Fruit fly (Drosophila melanogaster) whole organism, embryonic: Measurements from ENCODE around the gene Stat92E.

ENCODE experiments used
- Aef1 ChIP-seq: fragments of 200-800 bp; sonication (Bioruptor generic); IDR thresholded peaks from 3 replicates; pipeline ENCODE4 v1.3.6; 2022; ENCODE audit warnings: missing biosample characterization, missing genetic modification characterization
- CG10209 ChIP-seq: fragments of 200-800 bp; sonication (Bioruptor generic); optimal IDR thresholded peaks from 3 replicates; lab custom pipeline; 2017; ENCODE audit warnings: missing biosample characterization, mild to moderate bottlenecking, missing genetic modification characterization, missing genetic modification reagents
- CG10431 ChIP-seq: fragments of 200-800 bp; sonication (Bioruptor generic); optimal IDR thresholded peaks from 3 replicates; lab custom pipeline; 2018; ENCODE audit warnings: missing biosample characterization, mild to moderate bottlenecking, missing genetic modification characterization
- CG11398 ChIP-seq: fragments of 200-800 bp; sonication (Bioruptor generic); optimal IDR thresholded peaks from 2 replicates; lab custom pipeline; 2016; ENCODE audit warnings: missing biosample characterization, missing genetic modification characterization
- CG1233 ChIP-seq: fragments of 200-800 bp; sonication (Bioruptor generic); optimal IDR thresholded peaks from 4 replicates; lab custom pipeline; 2018; ENCODE audit warnings: missing biosample characterization, mild to moderate bottlenecking, missing genetic modification characterization
- CG1832 ChIP-seq: fragments of 200-800 bp; sonication (Bioruptor generic); optimal IDR thresholded peaks from 2 replicates; lab custom pipeline; 2017; ENCODE audit warnings: missing biosample characterization, mild to moderate bottlenecking, missing genetic modification characterization, inconsistent platforms
- CG2202 ChIP-seq: fragments of 200-800 bp; sonication (Bioruptor generic); optimal IDR thresholded peaks from 2 replicates; lab custom pipeline; 2018; ENCODE audit warnings: missing biosample characterization, mild to moderate bottlenecking, missing genetic modification characterization
- CG2875 ChIP-seq: fragments of 200-800 bp; sonication (Bioruptor generic); optimal IDR thresholded peaks from 2 replicates; lab custom pipeline; 2017; ENCODE audit warnings: missing biosample characterization, mild to moderate bottlenecking, missing genetic modification characterization, missing genetic modification reagents
- CG30403 ChIP-seq: fragments of 200-800 bp; sonication (Bioruptor generic); optimal IDR thresholded peaks from 3 replicates; lab custom pipeline; 2016; ENCODE audit warnings: missing biosample characterization, missing genetic modification characterization
- CG4820 ChIP-seq: fragments of 200-800 bp; sonication (Bioruptor generic); optimal IDR thresholded peaks from 3 replicates; lab custom pipeline; 2016; ENCODE audit warnings: missing biosample characterization, missing genetic modification characterization
- CG4854 ChIP-seq: fragments of 200-800 bp; sonication (Bioruptor generic); optimal IDR thresholded peaks from 2 replicates; lab custom pipeline; 2016; ENCODE audit warnings: missing biosample characterization, missing genetic modification characterization, inconsistent platforms
- CG6683 ChIP-seq: fragments of 200-800 bp; sonication (Bioruptor generic); optimal IDR thresholded peaks from 2 replicates; lab custom pipeline; 2017; ENCODE audit warnings: missing biosample characterization, mild to moderate bottlenecking, missing genetic modification characterization, missing genetic modification reagents
- CG7357 ChIP-seq: fragments of 200-800 bp; sonication (Bioruptor generic); IDR thresholded peaks from 3 replicates; pipeline ENCODE4 v1.3.6; 2022; ENCODE audit warnings: missing biosample characterization, missing genetic modification characterization
- CG7963 ChIP-seq: fragments of 200-800 bp; sonication (Bioruptor generic); IDR thresholded peaks from 3 replicates; pipeline ENCODE4 v1.3.6; 2022; ENCODE audit warnings: missing biosample characterization, missing genetic modification characterization; ENCODE audit not compliant: partially characterized antibody
- CG9727 ChIP-seq: fragments of 200-800 bp; sonication (Bioruptor generic); optimal IDR thresholded peaks from 3 replicates; lab custom pipeline; 2017; ENCODE audit warnings: missing biosample characterization, mild to moderate bottlenecking, missing genetic modification characterization
- Deaf1 ChIP-seq: fragments of 200-800 bp; optimal IDR thresholded peaks from 3 replicates; lab custom pipeline; 2019; ENCODE audit warnings: missing biosample characterization, mild to moderate bottlenecking, missing genetic modification characterization, moderate library complexity
- Ets65A ChIP-seq: fragments of 200-800 bp; sonication (Bioruptor generic); peaks from one replicate; lab custom pipeline; 2016; ENCODE audit warnings: missing biosample characterization, missing genetic modification characterization
- Gsc ChIP-seq: fragments of 200-800 bp; sonication (Bioruptor generic); IDR thresholded peaks from 2 replicates; pipeline ENCODE4 v1.3.6; 2022; ENCODE audit warnings: missing biosample characterization, missing genetic modification characterization
- HmgD ChIP-seq: fragments of 200-800 bp; sonication (Bioruptor generic); optimal IDR thresholded peaks from 3 replicates; lab custom pipeline; 2016; ENCODE audit warnings: missing biosample characterization, missing genetic modification characterization
- MBD-R2 ChIP-seq: fragments of 200-800 bp; sonication (Bioruptor generic); IDR thresholded peaks from 2 replicates; pipeline ENCODE4 v1.3.6; 2022; ENCODE audit warnings: missing biosample characterization, missing genetic modification characterization
- Optix ChIP-seq: fragments of 200-800 bp; sonication (Bioruptor generic); IDR thresholded peaks from 3 replicates; pipeline ENCODE4 v1.3.6; 2022; ENCODE audit warnings: missing biosample characterization, missing genetic modification characterization
- Poxn ChIP-seq: fragments of 200-800 bp; sonication (Bioruptor generic); IDR thresholded peaks from 2 replicates; pipeline ENCODE4 v1.3.6; 2022; ENCODE audit warnings: missing biosample characterization, missing genetic modification characterization
- Ptx1 ChIP-seq: fragments of 200-800 bp; sonication (Bioruptor generic); IDR thresholded peaks from 2 replicates; pipeline ENCODE4 v1.3.6; 2022; ENCODE audit warnings: missing biosample characterization, missing genetic modification characterization
- Ravus ChIP-seq: fragments of 200-800 bp; sonication (Bioruptor generic); IDR thresholded peaks from 2 replicates; pipeline ENCODE4 v1.3.6; 2022; ENCODE audit warnings: missing biosample characterization, missing genetic modification characterization
- YL-1 ChIP-seq: fragments of 200-800 bp; sonication (Bioruptor generic); optimal IDR thresholded peaks from 3 replicates; lab custom pipeline; 2017; ENCODE audit warnings: missing biosample characterization, mild to moderate bottlenecking, missing genetic modification characterization
- aop ChIP-seq: fragments of 200-800 bp; sonication (Bioruptor generic); IDR thresholded peaks from 2 replicates; pipeline ENCODE4 v1.3.6; 2022; ENCODE audit warnings: missing biosample characterization, missing genetic modification characterization
- ato ChIP-seq: fragments of 200-800 bp; sonication (Bioruptor generic); IDR thresholded peaks from 2 replicates; pipeline ENCODE4 v1.3.6; 2022; ENCODE audit warnings: missing biosample characterization, missing genetic modification characterization; ENCODE audit not compliant: partially characterized antibody
- crp ChIP-seq, 2 experiments: fragments of 200-800 bp; sonication (Bioruptor generic); optimal IDR thresholded peaks; 2 replicates in 1 of 2; 3 replicates in 1 of 2; lab custom pipeline; 2017; ENCODE audit warnings: missing biosample characterization in 2 of 2, missing genetic modification characterization in 2 of 2, mild to moderate bottlenecking in 1 of 2, moderate library complexity in 1 of 2
- cwo ChIP-seq: fragments of 200-800 bp; sonication (Bioruptor generic); optimal IDR thresholded peaks from 3 replicates; lab custom pipeline; 2017; ENCODE audit warnings: missing biosample characterization, missing genetic modification characterization, mild to moderate bottlenecking, moderate library complexity, missing genetic modification reagents
- dysf ChIP-seq: fragments of 200-800 bp; sonication (Bioruptor generic); IDR thresholded peaks from 3 replicates; pipeline ENCODE4 v1.3.6; 2022; ENCODE audit warnings: missing biosample characterization, missing genetic modification characterization
- en ChIP-seq: fragments of 200-800 bp; sonication (Bioruptor generic); optimal IDR thresholded peaks from 2 replicates; lab custom pipeline; 2016; ENCODE audit warnings: missing biosample characterization, missing genetic modification characterization
- eve ChIP-seq, 2 experiments: fragments of >200 bp; optimal IDR thresholded peaks; 2 replicates each; lab custom pipeline; 2017; ENCODE audit warnings: missing biosample characterization in 2 of 2, missing genetic modification characterization in 2 of 2
- fru ChIP-seq: fragments of >200 bp; optimal IDR thresholded peaks from 2 replicates; lab custom pipeline; 2017
- gfzf ChIP-seq: fragments of 200-800 bp; sonication (Bioruptor generic); optimal IDR thresholded peaks from 2 replicates; lab custom pipeline; 2016; ENCODE audit warnings: missing biosample characterization, mild to moderate bottlenecking, missing genetic modification characterization, moderate library complexity
- grau ChIP-seq: fragments of 200-800 bp; optimal IDR thresholded peaks from 3 replicates; lab custom pipeline; 2019; ENCODE audit warnings: missing biosample characterization, mild to moderate bottlenecking, missing genetic modification characterization, moderate library complexity
- hbn ChIP-seq: fragments of 200-800 bp; sonication (Bioruptor generic); IDR thresholded peaks from 2 replicates; pipeline ENCODE4 v1.3.6; 2022; ENCODE audit warnings: missing biosample characterization, missing genetic modification characterization; ENCODE audit not compliant: partially characterized antibody
- hkb ChIP-seq, 2 experiments: fragments of 200-800 bp in 1 of 2; fragments of >200 bp in 1 of 2; sonication (Bioruptor generic) in 1 of 2; IDR thresholded peaks in 1 of 2; optimal IDR thresholded peaks in 1 of 2; 2 replicates each; pipeline versions ENCODE4 v1.3.6 to Lab custom; 2017 to 2022; ENCODE audit warnings: missing biosample characterization in 1 of 2, missing genetic modification characterization in 1 of 2
- insv ChIP-seq, 2 experiments: fragments of 200-800 bp; sonication (Bioruptor generic); optimal IDR thresholded peaks; 3 replicates each; lab custom pipeline; 2016 to 2018; ENCODE audit warnings: missing biosample characterization in 2 of 2, missing genetic modification characterization in 2 of 2
- jigr1 ChIP-seq: fragments of 200-800 bp; sonication (Bioruptor generic); IDR thresholded peaks from 3 replicates; pipeline ENCODE4 v1.3.6; 2022; ENCODE audit warnings: missing biosample characterization, missing genetic modification characterization
- jumu ChIP-seq: fragments of 200-800 bp; sonication (Bioruptor generic); optimal IDR thresholded peaks from 3 replicates; lab custom pipeline; 2016; ENCODE audit warnings: missing biosample characterization, missing genetic modification characterization
- maf-S ChIP-seq: fragments of 200-800 bp; sonication (Bioruptor generic); optimal IDR thresholded peaks from 2 replicates; lab custom pipeline; 2016; ENCODE audit warnings: missing biosample characterization, missing genetic modification characterization
- phol ChIP-seq: fragments of 200-800 bp; sonication (Bioruptor generic); optimal IDR thresholded peaks from 3 replicates; lab custom pipeline; 2018; ENCODE audit warnings: missing biosample characterization, mild to moderate bottlenecking, missing genetic modification characterization, moderate library complexity
- pnt ChIP-seq: fragments of 200-800 bp; sonication (Bioruptor generic); optimal IDR thresholded peaks from 3 replicates; lab custom pipeline; 2016; ENCODE audit warnings: missing biosample characterization, missing genetic modification characterization
- repo ChIP-seq: fragments of 200-800 bp; sonication (Bioruptor generic); optimal IDR thresholded peaks from 2 replicates; lab custom pipeline; 2016; ENCODE audit warnings: missing biosample characterization, missing genetic modification characterization
- row ChIP-seq: fragments of 200-800 bp; sonication (Bioruptor generic); IDR thresholded peaks from 3 replicates; pipeline ENCODE4 v1.3.6; 2022; ENCODE audit warnings: missing biosample characterization, missing genetic modification characterization
- sc ChIP-seq, 3 experiments: fragments of >200 bp in 2 of 3; fragments of 200-800 bp in 1 of 3; sonication (Bioruptor generic) in 1 of 3; optimal IDR thresholded peaks; 2 replicates in 2 of 3; 3 replicates in 1 of 3; lab custom pipeline; 2017; ENCODE audit warnings: mild to moderate bottlenecking in 1 of 3, missing biosample characterization in 1 of 3, missing genetic modification characterization in 1 of 3, missing genetic modification reagents in 1 of 3
- tgo ChIP-seq: fragments of 200-800 bp; sonication (Bioruptor generic); IDR thresholded peaks from 3 replicates; pipeline ENCODE4 v1.3.6; 2022; ENCODE audit warnings: missing biosample characterization, missing genetic modification characterization
- tll ChIP-seq, 2 experiments: fragments of 200-800 bp in 1 of 2; fragments of >200 bp in 1 of 2; sonication (Bioruptor generic) in 1 of 2; optimal IDR thresholded peaks; 2 replicates each; lab custom pipeline; 2017 to 2019; ENCODE audit warnings: missing biosample characterization in 2 of 2, missing genetic modification characterization in 2 of 2, mild to moderate bottlenecking in 1 of 2, moderate library complexity in 1 of 2
- tna ChIP-seq: fragments of 200-800 bp; sonication (Bioruptor generic); IDR thresholded peaks from 2 replicates; pipeline ENCODE4 v1.3.6; 2022; ENCODE audit warnings: missing biosample characterization, missing genetic modification characterization; ENCODE audit not compliant: partially characterized antibody
- vvl ChIP-seq: fragments of 200-800 bp; sonication (Bioruptor generic); IDR thresholded peaks from 2 replicates; pipeline ENCODE4 v1.3.6; 2022; ENCODE audit warnings: missing biosample characterization, missing genetic modification characterization

Stat92E gene

DNA sequence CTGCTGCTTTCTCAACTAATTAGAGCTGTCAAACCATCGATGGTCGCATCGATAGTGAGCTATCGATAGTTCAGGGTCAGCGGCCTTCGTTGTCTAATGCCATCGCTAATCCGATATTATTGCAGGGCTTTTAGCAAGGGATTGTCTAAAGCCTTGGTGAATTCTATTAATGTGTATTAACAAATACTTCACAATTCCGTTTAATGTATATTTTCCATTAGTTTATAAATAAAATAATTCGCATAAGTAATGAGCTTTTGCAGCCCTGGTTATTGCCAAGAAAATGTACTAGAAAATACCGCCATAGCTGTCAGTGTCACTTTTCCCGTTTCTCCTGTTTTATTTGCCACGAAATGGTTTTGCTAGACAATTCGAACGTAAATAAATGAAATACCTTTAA, 27.7 kb upstream of the Stat92E start, which contains the start of the genes EloB and Srp14 (continued):
- peak in 1 of 2 experiments; percentile 27 for TF ChIP-seq crp (GFP tag; optimal IDR thresholded peaks at IDR 0.05; lab: Kevin White, UChicago)
- no peak for TF ChIP-seq Gsc (GFP tag; lab: Robert Waterston, UW)
- TF ChIP-seq Ets65A (GFP tag; lab: Kevin White, UChicago), result peak; percentile 97
- peak; percentile 91 for TF ChIP-seq row
- peak; percentile 74 for TF ChIP-seq CG1233 (GFP tag; lab: Kevin White, UChicago)
- TF ChIP-seq Poxn (GFP tag; lab: Robert Waterston, UW), result no peak
- no peak for TF ChIP-seq CG10431
- peak; percentile 84 for TF ChIP-seq grau (tag; lab: Kevin White, UChicago)
- TF ChIP-seq CG11398, result peak; percentile 70
- peak; percentile 69 for TF ChIP-seq CG10209 (GFP tag; lab: Kevin White, UChicago)
- TF ChIP-seq insv (GFP tag; optimal IDR thresholded peaks at IDR 0.05; lab: Kevin White, UChicago), result peak in 1 of 2 experiments; percentile 52
- TF ChIP-seq eve (GFP tag; optimal IDR thresholded peaks at IDR 0.05; lab: Kevin White, UChicago), result no peak
- peak; percentile 87 for TF ChIP-seq ato (GFP tag; lab: Robert Waterston, UW)
- peak; percentile 42 for TF ChIP-seq CG2875 (GFP tag; lab: Kevin White, UChicago)
- TF ChIP-seq CG7357 (GFP tag; lab: Robert Waterston, UW), result peak; percentile 71; the same call in 1 of the 3 replicates
- TF ChIP-seq sc (optimal IDR thresholded peaks at IDR 0.05; lab: Kevin White, UChicago), result no peak
- no peak for TF ChIP-seq sc (GFP tag; optimal IDR thresholded peaks at IDR 0.05; lab: Kevin White, UChicago)
- TF ChIP-seq Ravus (GFP tag; lab: Robert Waterston, UW), result no peak
- TF ChIP-seq Deaf1 (tag; lab: Kevin White, UChicago), result no peak
- peak; percentile 80 for TF ChIP-seq Ptx1 (GFP tag; lab: Robert Waterston, UW)
- TF ChIP-seq hkb (optimal IDR thresholded peaks at IDR 0.05; lab: Kevin White, UChicago), result peak; percentile 43
- peak; percentile 78 for TF ChIP-seq hkb (GFP tag; IDR thresholded peaks at IDR 0.05; lab: Robert Waterston, UW)
- TF ChIP-seq Optix (GFP tag; lab: Robert Waterston, UW), result no peak
- TF ChIP-seq fru (lab: Kevin White, UChicago), result no peak
- TF ChIP-seq CG1832, result no peak
- peak; percentile 66 for TF ChIP-seq tgo (GFP tag; lab: Robert Waterston, UW)
- TF ChIP-seq CG7963 (GFP tag; lab: Robert Waterston, UW), result peak; percentile 95
- peak; percentile 67 for TF ChIP-seq CG2202 (tag; lab: Kevin White, UChicago)
- peak; percentile 31 for TF ChIP-seq en
- peak; percentile 69 for TF ChIP-seq CG4820 (GFP tag; lab: Kevin White, UChicago)
- TF ChIP-seq CG6683 (GFP tag; lab: Kevin White, UChicago), result peak; percentile 45
- peak; percentile 72; the same call in 2 of the 3 replicates for TF ChIP-seq dysf (GFP tag; lab: Robert Waterston, UW)
- peak; percentile 49 for TF ChIP-seq HmgD (GFP tag; lab: Kevin White, UChicago)
- TF ChIP-seq YL-1 (GFP tag; lab: Kevin White, UChicago), result peak; percentile 95
- TF ChIP-seq MBD-R2 (GFP tag; lab: Robert Waterston, UW), result peak; percentile 90
- TF ChIP-seq CG30403 (GFP tag; lab: Kevin White, UChicago), result peak; percentile 90
- peak; percentile 52 for TF ChIP-seq cwo (GFP tag; lab: Kevin White, UChicago)
- TF ChIP-seq CG4854 (GFP tag; lab: Kevin White, UChicago), result peak; percentile 67
- no peak for TF ChIP-seq jigr1 (GFP tag; lab: Robert Waterston, UW)
- TF ChIP-seq phol (tag; lab: Kevin White, UChicago), result peak; percentile 88
- TF ChIP-seq pnt, result peak; percentile 57
- TF ChIP-seq aop (GFP tag; lab: Robert Waterston, UW), result no peak
- peak; percentile 78 for TF ChIP-seq gfzf (GFP tag; lab: Kevin White, UChicago)
- TF ChIP-seq jumu, result peak; percentile 66
- TF ChIP-seq hbn (GFP tag; lab: Robert Waterston, UW), result peak; percentile 97
- TF ChIP-seq repo (GFP tag; lab: Kevin White, UChicago), result peak; percentile 63
- peak in 1 of 2 experiments; percentile 28 for TF ChIP-seq tll (GFP tag; optimal IDR thresholded peaks at IDR 0.05; lab: Kevin White, UChicago)
- peak; percentile 66 for TF ChIP-seq Aef1 (GFP tag; lab: Robert Waterston, UW)
- TF ChIP-seq vvl (GFP tag; lab: Robert Waterston, UW), result peak; percentile 96
- peak; percentile 90 for TF ChIP-seq tna
- peak; percentile 58 for TF ChIP-seq maf-S (GFP tag; lab: Kevin White, UChicago)
- peak; percentile 85 for TF ChIP-seq CG9727
